Fruit fly (Drosophila melanogaster) whole organism, pupa: ENCODE data around the gene CG4896.

Experiments used
- CG10348 ChIP-seq: fragments of 200-800 bp; sonication (Bioruptor generic); IDR thresholded peaks from 2 replicates; pipeline ENCODE4 v1.3.6; 2022; ENCODE audit warnings: missing biosample characterization, missing genetic modification characterization
- CG12605 ChIP-seq: fragments of 200-800 bp; sonication (Bioruptor generic); IDR thresholded peaks from 2 replicates; pipeline ENCODE4 v1.3.6; 2022; ENCODE audit warnings: missing biosample characterization, missing genetic modification characterization
- CG15710 ChIP-seq: fragments of 200-800 bp; sonication (Bioruptor generic); optimal IDR thresholded peaks from 2 replicates; lab custom pipeline; 2018; ENCODE audit warnings: missing biosample characterization, mild to moderate bottlenecking, missing genetic modification characterization, moderate library complexity
- CG17806 ChIP-seq: fragments of 200-800 bp; sonication (Bioruptor generic); optimal IDR thresholded peaks from 2 replicates; lab custom pipeline; 2018; ENCODE audit warnings: missing biosample characterization, mild to moderate bottlenecking, missing genetic modification characterization, moderate library complexity
- CG32121 ChIP-seq: fragments of 200-800 bp; sonication (Bioruptor generic); IDR thresholded peaks from 2 replicates; pipeline ENCODE4 v1.3.6; 2022; ENCODE audit warnings: missing biosample characterization, missing genetic modification characterization
- CG34367 ChIP-seq: fragments of 200-800 bp; sonication (Bioruptor generic); optimal IDR thresholded peaks from 2 replicates; lab custom pipeline; 2018; ENCODE audit warnings: missing biosample characterization, mild to moderate bottlenecking, missing genetic modification characterization
- CG8159 ChIP-seq: fragments of 200-800 bp; sonication (Bioruptor generic); optimal IDR thresholded peaks from 3 replicates; lab custom pipeline; 2018; ENCODE audit warnings: missing biosample characterization, mild to moderate bottlenecking, missing genetic modification characterization, moderate library complexity
- CG9948 ChIP-seq: fragments of 200-800 bp; sonication (Bioruptor generic); optimal IDR thresholded peaks from 2 replicates; lab custom pipeline; 2018; ENCODE audit warnings: missing biosample characterization, mild to moderate bottlenecking, missing genetic modification characterization, moderate library complexity
- EcR ChIP-seq: fragments of 200-800 bp; sonication (Bioruptor generic); optimal IDR thresholded peaks from 3 replicates; lab custom pipeline; 2019; ENCODE audit warnings: missing biosample characterization, missing genetic modification characterization, mild to moderate bottlenecking, moderate library complexity, missing genetic modification reagents
- Pif1A ChIP-seq: fragments of 200-800 bp; sonication (Bioruptor generic); optimal IDR thresholded peaks from 3 replicates; lab custom pipeline; 2016; ENCODE audit warnings: missing biosample characterization, missing genetic modification characterization
- Pif1B ChIP-seq: fragments of 200-800 bp; sonication (Bioruptor generic); optimal IDR thresholded peaks from 3 replicates; lab custom pipeline; 2016; ENCODE audit warnings: missing biosample characterization, missing genetic modification characterization
- Snoo ChIP-seq: fragments of 200-800 bp; sonication (Bioruptor generic); optimal IDR thresholded peaks from 3 replicates; lab custom pipeline; 2017; ENCODE audit warnings: missing biosample characterization, mild to moderate bottlenecking, missing genetic modification characterization, inconsistent platforms
- fd96Ca ChIP-seq: fragments of 200-800 bp; sonication (Bioruptor generic); IDR thresholded peaks from 3 replicates; pipeline ENCODE4 v1.3.6; 2022; ENCODE audit warnings: missing biosample characterization, missing genetic modification characterization
- gl ChIP-seq: fragments of 200-800 bp; sonication (Bioruptor generic); optimal IDR thresholded peaks from 2 replicates; lab custom pipeline; 2018; ENCODE audit warnings: missing biosample characterization, mild to moderate bottlenecking, missing genetic modification characterization

- TF ChIP-seq CG8159 (tag; lab: Kevin White, UChicago), result no peak
- no peak for TF ChIP-seq Pif1B
- TF ChIP-seq CG12605 (GFP tag; lab: Robert Waterston, UW), result no peak
- TF ChIP-seq CG10348 (GFP tag; lab: Robert Waterston, UW), result no peak
- no peak for TF ChIP-seq CG9948
- TF ChIP-seq Pif1A (GFP tag; lab: Kevin White, UChicago), result no peak
- no peak for TF ChIP-seq CG15710 (tag; lab: Kevin White, UChicago)
- no peak for TF ChIP-seq CG34367 (tag; lab: Kevin White, UChicago)
- no peak for TF ChIP-seq CG17806
- TF ChIP-seq EcR (GFP tag; lab: Kevin White, UChicago), result no peak
- TF ChIP-seq fd96Ca (GFP tag; lab: Robert Waterston, UW), result no peak
- no peak for TF ChIP-seq Snoo (tag; lab: Kevin White, UChicago)
- TF ChIP-seq gl, result no peak
- TF ChIP-seq CG32121, result no peak
Measured at dm6 chr2L:1202445-1202844, 25.0 kb downstream of the CG4896 start.
